Fruit fly (Drosophila melanogaster): Measurements from ENCODE around the gene CG3407.

The CG3407 gene

DNA sequence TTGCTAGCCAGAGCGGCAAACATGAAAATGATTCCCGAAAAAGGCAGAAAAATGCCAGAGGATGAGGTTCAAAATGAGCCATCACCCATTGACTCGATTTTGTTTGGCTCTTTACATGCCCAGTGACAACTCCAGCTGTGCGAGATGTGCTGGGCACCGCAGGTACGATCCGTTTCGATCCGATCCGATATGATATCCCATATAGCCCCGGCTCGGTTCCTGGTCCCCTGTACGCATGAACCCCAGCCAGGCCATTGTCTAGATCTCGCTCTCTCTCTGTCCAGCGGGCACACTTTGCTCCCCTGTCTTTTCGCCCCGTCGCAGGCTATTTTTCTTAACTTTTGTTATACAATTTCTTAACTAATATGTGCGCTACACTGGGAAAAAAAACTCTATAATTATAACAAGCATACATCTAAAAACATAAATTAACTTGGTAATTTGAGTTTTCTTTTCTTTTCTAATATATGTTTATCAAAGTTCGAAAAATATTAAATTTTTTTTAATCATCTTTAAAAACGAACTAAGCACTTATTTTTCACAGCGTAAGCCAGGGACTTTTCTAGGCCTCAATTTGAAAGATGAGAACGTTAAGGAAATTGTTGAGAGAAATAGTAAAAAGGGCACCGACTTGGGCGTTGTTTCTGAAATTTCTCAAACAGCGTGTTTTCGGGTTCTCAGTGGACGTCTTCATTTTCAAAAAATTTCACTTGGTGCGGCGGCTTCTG, 14.4 kb upstream of the CG3407 start (continued):
- no peak for TF ChIP-seq gsb (GFP tag; IDR thresholded peaks at IDR 0.05)
- TF ChIP-seq CG17802 (tag; optimal IDR thresholded peaks at IDR 0.05) = no peak
- peak; percentile 60 for TF ChIP-seq Hr3 (GFP tag; optimal IDR thresholded peaks at IDR 0.05)
- TF ChIP-seq Side (GFP tag; optimal IDR thresholded peaks at IDR 0.05) = peak; percentile 27
- no peak for TF ChIP-seq CG14965 (GFP tag; optimal IDR thresholded peaks at IDR 0.05; ENCODE audit: borderline replicate concordance)
- peak; percentile 51; the same call in 1 of the 3 replicates for TF ChIP-seq tgo (GFP tag; IDR thresholded peaks at IDR 0.05)
- no peak for TF ChIP-seq ham (GFP tag; IDR thresholded peaks at IDR 0.05)
- no peak for TF ChIP-seq Adf1 (GFP tag; IDR thresholded peaks at IDR 0.05)
- TF ChIP-seq hb (GFP tag; IDR thresholded peaks at IDR 0.05; ENCODE audit: partially characterized antibody) = no peak
- peak; percentile 27 for TF ChIP-seq Mad (GFP tag; optimal IDR thresholded peaks at IDR 0.05)
- TF ChIP-seq CG4617 (GFP tag; optimal IDR thresholded peaks at IDR 0.05; ENCODE audit: borderline replicate concordance) = peak; percentile 13
- no peak for TF ChIP-seq CG4730 (GFP tag; IDR thresholded peaks at IDR 0.05)
- peak; percentile 63 for TF ChIP-seq CG4820 (GFP tag; optimal IDR thresholded peaks at IDR 0.05)
- no peak for TF ChIP-seq ranshi (GFP tag; IDR thresholded peaks at IDR 0.05)
- TF ChIP-seq Hsf (GFP tag; optimal IDR thresholded peaks at IDR 0.05) = peak; percentile 65
- TF ChIP-seq CG17612 (GFP tag; IDR thresholded peaks at IDR 0.05) = no peak
- no peak for TF ChIP-seq fu2 (GFP tag; optimal IDR thresholded peaks at IDR 0.05)
- TF ChIP-seq CG5953 (GFP tag; IDR thresholded peaks at IDR 0.05) = no peak
- peak; percentile 85 for TF ChIP-seq twi (tag; optimal IDR thresholded peaks at IDR 0.05)
- TF ChIP-seq CG7963 (GFP tag; IDR thresholded peaks at IDR 0.05; ENCODE audit: partially characterized antibody) = no peak
- TF ChIP-seq ATbp (GFP tag; optimal IDR thresholded peaks at IDR 0.05) = no peak
- TF ChIP-seq Sin3A (optimal IDR thresholded peaks at IDR 0.05) = no peak
- no peak for TF ChIP-seq lab (GFP tag; optimal IDR thresholded peaks at IDR 0.05)
- TF ChIP-seq usp (GFP tag; optimal IDR thresholded peaks at IDR 0.05) = no peak
- TF ChIP-seq zen (tag; optimal IDR thresholded peaks at IDR 0.05) = peak; percentile 98
- no peak for TF ChIP-seq her (GFP tag; optimal IDR thresholded peaks at IDR 0.05)
- TF ChIP-seq CG16815 (GFP tag; optimal IDR thresholded peaks at IDR 0.05) = peak; percentile 86
- no peak for TF ChIP-seq CG3838 (GFP tag; optimal IDR thresholded peaks at IDR 0.05)
- TF ChIP-seq caup (GFP tag; optimal IDR thresholded peaks at IDR 0.05; ENCODE audit: severe bottlenecking) = no peak
- no peak for TF ChIP-seq mld (GFP tag; IDR thresholded peaks at IDR 0.05; ENCODE audit: partially characterized antibody)
- TF ChIP-seq tio (GFP tag; optimal IDR thresholded peaks at IDR 0.05) = peak; percentile 73
- TF ChIP-seq Hey (tag; optimal IDR thresholded peaks at IDR 0.05) = no peak
- TF ChIP-seq al (GFP tag; IDR thresholded peaks at IDR 0.05) = no peak
- peak in 1 of 2 experiments; percentile 80 for TF ChIP-seq tll (GFP tag; optimal IDR thresholded peaks at IDR 0.05)
- TF ChIP-seq CG4404 (GFP tag; IDR thresholded peaks at IDR 0.05) = peak; percentile 94
- TF ChIP-seq CG8924 (tag; optimal IDR thresholded peaks at IDR 0.05) = peak; percentile 95
- no peak for TF ChIP-seq PHDP (tag; optimal IDR thresholded peaks at IDR 0.05)
- TF ChIP-seq sens-2 (GFP tag; IDR thresholded peaks at IDR 0.05) = peak; percentile 72
- peak; percentile 79 for TF ChIP-seq CG1602 (GFP tag; optimal IDR thresholded peaks at IDR 0.05)
- TF ChIP-seq Asciz (GFP tag; optimal IDR thresholded peaks at IDR 0.05) = no peak
- TF ChIP-seq CG1792 (GFP tag; optimal IDR thresholded peaks at IDR 0.05) = no peak
- no peak for TF ChIP-seq fru (optimal IDR thresholded peaks at IDR 0.05)
- TF ChIP-seq ara (GFP tag; IDR thresholded peaks at IDR 0.05) = peak; percentile 84
- TF ChIP-seq Aef1 (GFP tag; IDR thresholded peaks at IDR 0.05) = no peak
- TF ChIP-seq CG7839 (tag; optimal IDR thresholded peaks at IDR 0.05) = peak; percentile 82
- no peak for TF ChIP-seq br (optimal IDR thresholded peaks at IDR 0.05)
- peak; percentile 8 for TF ChIP-seq Myb (GFP tag; optimal IDR thresholded peaks at IDR 0.05)
- no peak for TF ChIP-seq Fer2 (tag; optimal IDR thresholded peaks at IDR 0.05)
- TF ChIP-seq CG3726 (GFP tag; IDR thresholded peaks at IDR 0.05) = no peak
- TF ChIP-seq CG10462 (GFP tag; optimal IDR thresholded peaks at IDR 0.05) = peak; percentile 58
- TF ChIP-seq vnd (GFP tag; IDR thresholded peaks at IDR 0.05; ENCODE audit: partially characterized antibody) = no peak

Data from whole organism, embryonic.